Worm (Caenorhabditis elegans): ENCODE results near the gene F56D6.22.
A peak's percentile ranks its signal among the peaks of the same experiment; 100 is the strongest.

F56D6.22 gene

ce11 chrIV:3860419-3860818 is 47.0 kb downstream of the F56D6.22 start:
- TF ChIP-seq daf-12 (tag; optimal IDR thresholded peaks at IDR 0.05): no peak
- no peak for TF ChIP-seq nfya-1 (tag; optimal IDR thresholded peaks at IDR 0.05; ENCODE audit: insufficient read depth)
- no peak for TF ChIP-seq nhr-25 (tag; optimal IDR thresholded peaks at IDR 0.05)

- TF ChIP-seq elt-2 (tag; optimal IDR thresholded peaks at IDR 0.05) (no peak), ceh-9 (tag; optimal IDR thresholded peaks at IDR 0.05) (no peak), nhr-11 (tag; optimal IDR thresholded peaks at IDR 0.05) (no peak), jun-1 (tag; optimal IDR thresholded peaks at IDR 0.05) (no peak), ama-1 (optimal IDR thresholded peaks at IDR 0.05) (no peak), nhr-12 (tag; optimal IDR thresholded peaks at IDR 0.05) (no peak), ZK546.5 (tag; optimal IDR thresholded peaks at IDR 0.05) (no peak), nhr-25 (tag; optimal IDR thresholded peaks at IDR 0.05) (no peak), nhr-237 (tag; optimal IDR thresholded peaks at IDR 0.05) (no peak), snpc-4 (tag; optimal IDR thresholded peaks at IDR 0.05) (no peak), fkh-2 (tag; optimal IDR thresholded peaks at IDR 0.05) (no peak), elt-3 (tag; optimal IDR thresholded peaks at IDR 0.05) (no peak), unc-62 (GFP tag; optimal IDR thresholded peaks at IDR 0.05) (no peak), daf-12 (tag; optimal IDR thresholded peaks at IDR 0.05) (no peak), skn-1 (tag; optimal IDR thresholded peaks at IDR 0.05) (no peak), pqm-1 (tag; optimal IDR thresholded peaks at IDR 0.05) (no peak)
These were observed 47.9 kb downstream of the F56D6.22 start for ce11 chrIV:3859552-3859951.

- TF ChIP-seq nhr-67 (tag; optimal IDR thresholded peaks at IDR 0.05) (no peak), tbx-2 (tag; optimal IDR thresholded peaks at IDR 0.05) (no peak), lin-39 (tag; optimal IDR thresholded peaks at IDR 0.05) (peak; percentile 7)
These were observed 49.3 kb downstream of the F56D6.22 start for ce11 chrIV:3857999-3858552.
